Fruit fly (Drosophila melanogaster): ENCODE results near the gene Pka-C1.

Pka-C1 gene

DNA sequence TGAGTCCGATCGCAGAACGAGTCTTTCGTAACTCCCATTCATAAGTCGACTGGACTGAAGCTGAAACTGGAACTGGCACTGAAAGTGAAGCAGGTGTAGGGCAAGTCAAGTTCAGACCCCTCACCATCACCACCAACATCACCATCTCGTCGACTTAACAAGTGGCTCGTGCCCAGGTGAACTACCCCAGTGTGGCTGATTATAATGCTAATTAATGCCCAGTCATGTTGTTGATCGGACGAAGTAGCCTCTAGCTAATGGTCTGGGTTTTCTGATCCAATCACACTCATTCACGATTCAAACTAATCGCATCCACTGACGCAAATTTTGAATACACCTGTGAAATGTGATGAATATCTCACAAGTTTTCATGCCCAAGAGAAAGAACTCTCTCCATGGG, 29.7 kb upstream of the Pka-C1 start:
- TF ChIP-seq psq (optimal IDR thresholded peaks at IDR 0.05): no peak
- no peak for TF ChIP-seq ttk (optimal IDR thresholded peaks at IDR 0.05)
- no peak for TF ChIP-seq Myc (optimal IDR thresholded peaks at IDR 0.05)
- TF ChIP-seq h (optimal IDR thresholded peaks at IDR 0.05): no peak
- no peak for TF ChIP-seq insv (optimal IDR thresholded peaks at IDR 0.05)

dm6 chr2L:9711107-9711585, 12.0 kb upstream of the Pka-C1 start, which contains the start of gene CG4364:
Gene CG4364, minus strand, starts transcription at chr2L:9711271.
- TF ChIP-seq h (optimal IDR thresholded peaks at IDR 0.05) (no peak), Myc (optimal IDR thresholded peaks at IDR 0.05) (no peak), ttk (optimal IDR thresholded peaks at IDR 0.05) (no peak), insv (optimal IDR thresholded peaks at IDR 0.05) (no peak), psq (optimal IDR thresholded peaks at IDR 0.05) (no peak), Sin3A (optimal IDR thresholded peaks at IDR 0.05) (no peak)

DNA sequence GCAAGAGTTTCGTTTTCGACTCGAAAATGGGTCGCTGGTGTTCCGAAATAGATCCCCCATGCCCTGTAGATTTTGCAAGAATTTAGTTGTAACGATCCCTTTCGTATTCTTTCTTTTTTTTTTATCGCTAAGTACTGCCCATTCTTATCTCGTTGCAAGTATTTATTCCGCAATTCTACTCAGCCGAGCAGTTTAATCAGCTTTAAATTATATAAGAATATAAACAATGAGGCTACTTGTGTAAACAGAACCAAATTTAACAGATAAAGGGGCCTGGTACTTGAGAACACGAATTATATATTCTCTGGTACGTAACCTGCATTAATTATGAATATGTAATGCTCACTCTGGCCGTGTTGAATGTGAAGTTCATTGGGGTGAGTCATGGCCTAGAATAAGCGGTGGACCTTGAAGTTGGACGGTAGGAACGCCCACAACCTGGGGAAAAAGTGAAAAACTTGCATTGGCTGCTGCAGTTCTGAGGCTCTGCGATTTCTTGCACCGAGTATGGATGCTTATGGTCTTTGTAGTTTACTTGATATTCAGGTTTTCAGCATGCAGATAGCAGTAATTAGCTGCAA, 8.5 kb upstream of the Pka-C1 start:
- TF ChIP-seq Myc (optimal IDR thresholded peaks at IDR 0.05) (no peak), psq (optimal IDR thresholded peaks at IDR 0.05) (no peak), h (optimal IDR thresholded peaks at IDR 0.05) (no peak), insv (optimal IDR thresholded peaks at IDR 0.05) (no peak), Sin3A (optimal IDR thresholded peaks at IDR 0.05) (no peak), ttk (optimal IDR thresholded peaks at IDR 0.05) (no peak)

dm6 chr2L:9707103-9707502, 8.0 kb upstream of the Pka-C1 start:
- TF ChIP-seq h (optimal IDR thresholded peaks at IDR 0.05) (no peak), Myc (optimal IDR thresholded peaks at IDR 0.05) (no peak), insv (optimal IDR thresholded peaks at IDR 0.05) (no peak), Sin3A (optimal IDR thresholded peaks at IDR 0.05) (no peak), ttk (optimal IDR thresholded peaks at IDR 0.05) (no peak), psq (optimal IDR thresholded peaks at IDR 0.05) (no peak)

DNA sequence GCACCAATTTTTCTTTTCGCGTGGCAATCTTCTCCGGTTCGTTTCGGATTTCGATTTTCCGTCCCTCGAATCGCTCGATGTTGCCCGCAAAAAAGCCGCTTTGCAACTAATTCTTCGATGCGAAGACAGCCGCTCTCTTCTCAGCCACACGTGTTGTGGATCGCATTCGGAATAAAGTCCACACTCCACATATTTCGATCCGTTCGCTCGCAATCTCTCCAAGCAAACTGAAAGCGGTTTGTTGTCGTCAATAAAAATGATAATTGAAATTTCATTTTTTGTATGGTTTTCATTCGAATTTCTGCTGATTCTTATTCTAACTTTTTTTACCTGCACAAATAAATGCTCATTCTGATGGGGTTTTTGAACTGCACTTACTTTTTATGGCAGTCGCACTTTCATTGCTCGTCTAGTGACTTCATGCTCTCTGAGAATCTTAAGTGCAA, 6.8 kb upstream of the Pka-C1 start, which contains the start of gene CG31710:
CG31710 (minus strand) TSS at position 83 of the 446 bp plus-strand sequence.
- TF ChIP-seq Sin3A (optimal IDR thresholded peaks at IDR 0.05) (no peak), psq (optimal IDR thresholded peaks at IDR 0.05) (no peak), ttk (optimal IDR thresholded peaks at IDR 0.05) (no peak), Myc (optimal IDR thresholded peaks at IDR 0.05) (no peak), h (optimal IDR thresholded peaks at IDR 0.05) (no peak), insv (optimal IDR thresholded peaks at IDR 0.05) (no peak)

DNA sequence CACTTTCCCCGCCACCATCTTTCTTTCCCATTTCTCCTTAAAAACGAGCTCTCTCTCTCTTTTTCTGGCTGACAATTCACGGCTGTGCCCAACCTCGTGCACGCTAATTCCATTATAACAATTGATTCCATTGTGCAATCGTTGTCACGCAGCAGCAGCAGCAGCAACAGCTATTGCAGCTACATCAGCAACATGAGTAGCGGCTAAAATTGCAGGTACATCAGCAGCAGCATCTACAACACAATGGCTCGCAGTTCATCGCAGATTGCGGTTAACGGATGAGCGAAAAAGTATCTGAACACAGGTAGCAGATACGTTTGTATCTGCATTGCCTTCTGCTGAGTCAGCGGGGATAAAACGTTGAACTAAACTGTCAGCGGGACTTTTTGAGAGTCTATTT, 6.2 kb upstream of the Pka-C1 start:
- TF ChIP-seq insv (optimal IDR thresholded peaks at IDR 0.05): no peak
- TF ChIP-seq ttk (optimal IDR thresholded peaks at IDR 0.05): no peak
- TF ChIP-seq h (optimal IDR thresholded peaks at IDR 0.05): no peak
- TF ChIP-seq psq (optimal IDR thresholded peaks at IDR 0.05): no peak
- no peak for TF ChIP-seq Myc (optimal IDR thresholded peaks at IDR 0.05)
- TF ChIP-seq Sin3A (optimal IDR thresholded peaks at IDR 0.05): no peak

dm6 chr2L:9704343-9704742, 5.2 kb upstream of the Pka-C1 start:
- no peak for TF ChIP-seq h (optimal IDR thresholded peaks at IDR 0.05)
- no peak for TF ChIP-seq insv (optimal IDR thresholded peaks at IDR 0.05)
- TF ChIP-seq Myc (optimal IDR thresholded peaks at IDR 0.05): no peak
- no peak for TF ChIP-seq ttk (optimal IDR thresholded peaks at IDR 0.05)
- no peak for TF ChIP-seq psq (optimal IDR thresholded peaks at IDR 0.05)
- TF ChIP-seq Sin3A (optimal IDR thresholded peaks at IDR 0.05): no peak

DNA sequence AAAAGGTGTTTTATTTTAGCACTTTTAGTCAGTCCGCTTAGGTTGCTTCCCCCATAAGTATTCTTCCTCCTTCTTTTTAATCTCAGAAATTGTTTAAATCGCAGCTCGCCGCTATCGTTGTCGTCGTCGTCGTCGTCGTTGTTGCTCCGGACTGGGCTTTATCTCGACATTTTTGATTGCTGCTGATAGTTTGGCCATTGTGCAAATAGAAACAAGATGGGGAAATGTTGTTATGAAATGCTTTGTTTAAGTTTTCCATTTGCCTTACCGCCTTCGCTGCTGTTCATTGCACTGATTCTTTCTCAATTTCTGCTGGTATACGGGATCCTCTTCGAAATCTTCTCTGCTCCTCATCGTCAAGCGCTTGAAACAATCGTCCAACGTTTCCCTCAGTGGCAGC, 3.9 kb upstream of the Pka-C1 start:
- no peak for TF ChIP-seq insv (optimal IDR thresholded peaks at IDR 0.05)

DNA sequence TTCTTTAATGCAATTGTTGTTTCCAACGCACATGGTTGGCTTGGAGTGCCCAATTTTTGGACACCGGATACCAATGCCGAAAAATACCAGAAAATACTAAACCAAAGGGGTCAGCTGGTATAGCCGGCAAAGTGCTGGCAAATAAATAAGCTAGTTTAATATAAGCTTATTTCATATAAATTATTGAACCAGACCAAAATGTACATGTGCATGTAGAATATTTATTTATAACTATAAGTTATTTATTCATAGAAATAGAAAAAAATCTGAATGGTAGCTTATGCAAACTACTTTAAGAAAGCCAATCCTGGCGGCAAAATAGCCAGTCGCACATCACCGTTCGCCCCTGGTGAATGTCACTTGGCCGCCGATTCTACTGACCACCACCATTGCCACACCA, 1.4 kb upstream of the Pka-C1 start, which contains the start of gene pelo:
pelo (plus strand) TSS at position 357 of the 400 bp plus-strand sequence.
- TF ChIP-seq Myc (optimal IDR thresholded peaks at IDR 0.05) (no peak), h (optimal IDR thresholded peaks at IDR 0.05) (no peak)

- TF ChIP-seq Myc (optimal IDR thresholded peaks at IDR 0.05): no peak
- no peak for TF ChIP-seq Sin3A (optimal IDR thresholded peaks at IDR 0.05)
- TF ChIP-seq insv (optimal IDR thresholded peaks at IDR 0.05): no peak
- TF ChIP-seq h (optimal IDR thresholded peaks at IDR 0.05): no peak
- no peak for TF ChIP-seq psq (optimal IDR thresholded peaks at IDR 0.05)
- TF ChIP-seq ttk (optimal IDR thresholded peaks at IDR 0.05): no peak
Observed at dm6 chr2L:9699615-9700014, 518 bp upstream of the Pka-C1 start, which contains the start of gene hoip. Gene hoip, plus strand, starts transcription at chr2L:9699791.

- TF ChIP-seq Sin3A (optimal IDR thresholded peaks at IDR 0.05) (no peak), psq (optimal IDR thresholded peaks at IDR 0.05) (no peak), h (optimal IDR thresholded peaks at IDR 0.05) (no peak), ttk (optimal IDR thresholded peaks at IDR 0.05) (no peak), insv (optimal IDR thresholded peaks at IDR 0.05) (no peak), Myc (optimal IDR thresholded peaks at IDR 0.05) (no peak)
Observed at dm6 chr2L:9698092-9698922, 790 bp downstream of the Pka-C1 start.

DNA sequence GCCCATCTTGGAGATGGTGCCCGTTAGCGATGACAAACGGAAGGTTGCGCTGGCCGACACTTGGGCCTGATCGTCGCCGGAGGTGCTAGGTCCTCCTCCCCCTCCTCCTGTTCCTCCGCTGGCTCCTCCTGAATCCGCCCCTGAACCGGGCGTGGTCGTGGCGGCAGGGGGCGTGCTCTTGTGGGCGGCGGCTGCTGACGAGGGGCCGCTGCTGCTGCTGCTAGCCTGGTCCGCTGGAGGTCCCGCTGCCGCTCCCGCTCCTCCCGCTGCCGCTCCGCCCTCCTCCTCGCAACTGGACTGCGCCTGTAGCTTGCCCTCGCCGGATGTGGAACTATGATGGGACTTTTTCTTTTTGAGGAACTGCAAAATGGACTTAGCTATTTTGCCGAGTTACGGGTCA, 1.5 kb downstream of the Pka-C1 start:
- TF ChIP-seq ttk (optimal IDR thresholded peaks at IDR 0.05) (no peak), Myc (optimal IDR thresholded peaks at IDR 0.05) (no peak), Sin3A (optimal IDR thresholded peaks at IDR 0.05) (no peak), insv (optimal IDR thresholded peaks at IDR 0.05) (no peak), h (optimal IDR thresholded peaks at IDR 0.05) (no peak), psq (optimal IDR thresholded peaks at IDR 0.05) (no peak)
